Fruit fly (Drosophila melanogaster) whole organism, wandering third instar larva: ENCODE results near the gene CG14960.

Source experiments
- CG32264 ChIP-seq: fragments of 200-800 bp; sonication (Bioruptor generic); optimal IDR thresholded peaks from 2 replicates; lab custom pipeline; 2016; ENCODE audit warnings: missing biosample characterization, missing genetic modification characterization
- CG9705 ChIP-seq: fragments of 200-800 bp; sonication (Bioruptor generic); optimal IDR thresholded peaks from 2 replicates; lab custom pipeline; 2018; ENCODE audit warnings: missing biosample characterization, mild to moderate bottlenecking, missing genetic modification characterization
- Dfd ChIP-seq: fragments of >200 bp; optimal IDR thresholded peaks from 2 replicates; lab custom pipeline; 2017; ENCODE audit warnings: missing biosample characterization, missing genetic modification characterization
- Dif ChIP-seq: fragments of 200-275, 200-300 bp; sonication (Bioruptor generic); optimal IDR thresholded peaks from 2 replicates; lab custom pipeline; 2018; ENCODE audit warnings: missing biosample characterization, missing genetic modification characterization; ENCODE audit not compliant: partially characterized antibody
- GATAd ChIP-seq: sonication (Bioruptor generic); optimal IDR thresholded peaks from 2 replicates; lab custom pipeline; 2016; ENCODE audit warnings: missing biosample characterization, missing genetic modification characterization
- HLH106 ChIP-seq: fragments of 200-800 bp; optimal IDR thresholded peaks from 3 replicates; lab custom pipeline; 2019; ENCODE audit warnings: missing biosample characterization, mild to moderate bottlenecking, missing genetic modification characterization, moderate library complexity
- Hr83 ChIP-seq: fragments of 200-300 bp; sonication (Bioruptor generic); optimal IDR thresholded peaks from 2 replicates; lab custom pipeline; 2016; ENCODE audit warnings: missing biosample characterization, mild to moderate bottlenecking, missing genetic modification characterization, moderate library complexity; ENCODE audit not compliant: poor library complexity, severe bottlenecking
- Jra ChIP-seq: sonication (Bioruptor generic); optimal IDR thresholded peaks from 2 replicates; lab custom pipeline; 2016; ENCODE audit warnings: missing biosample characterization, missing genetic modification characterization
- Mio ChIP-seq: sonication (Bioruptor generic); optimal IDR thresholded peaks from 2 replicates; lab custom pipeline; 2016; ENCODE audit warnings: missing biosample characterization, missing genetic modification characterization
- Myc ChIP-seq: fragments of >200 bp; optimal IDR thresholded peaks from 2 replicates; lab custom pipeline; 2017
- N ChIP-seq: fragments of >200 bp; optimal IDR thresholded peaks from 2 replicates; lab custom pipeline; 2018; ENCODE audit warnings: missing biosample characterization, missing external identifiers, missing genetic modification characterization
- OdsH ChIP-seq: fragments of 200-800 bp; sonication (Bioruptor generic); optimal IDR thresholded peaks from 2 replicates; lab custom pipeline; 2016; ENCODE audit warnings: missing biosample characterization, mild to moderate bottlenecking, missing genetic modification characterization
- Rel ChIP-seq, 2 experiments: fragments of 200-800 bp; sonication (Bioruptor generic) in 1 of 2; optimal IDR thresholded peaks; 2 replicates in 1 of 2; 3 replicates in 1 of 2; lab custom pipeline; 2016 to 2019; ENCODE audit warnings: mild to moderate bottlenecking in 2 of 2, missing biosample characterization in 2 of 2, missing genetic modification characterization in 2 of 2, moderate library complexity in 1 of 2
- Sp1 ChIP-seq: fragments of 200-800 bp; sonication (Bioruptor generic); optimal IDR thresholded peaks from 3 replicates; lab custom pipeline; 2019; ENCODE audit warnings: missing biosample characterization, mild to moderate bottlenecking, missing genetic modification characterization, moderate library complexity
- Vsx2 ChIP-seq: fragments of 200-300, 225-300 bp; sonication (Bioruptor generic); optimal IDR thresholded peaks from 2 replicates; lab custom pipeline; 2018; ENCODE audit warnings: missing biosample characterization, missing genetic modification characterization; ENCODE audit not compliant: partially characterized antibody
- dl ChIP-seq, 2 experiments: fragments of 175-275, 200-275 bp in 1 of 2; fragments of 200-275 bp in 1 of 2; sonication (Bioruptor generic); optimal IDR thresholded peaks; lab custom pipeline; 2018; ENCODE audit warnings: mild to moderate bottlenecking in 2 of 2, missing biosample characterization in 2 of 2, missing genetic modification characterization in 2 of 2, moderate library complexity in 2 of 2; ENCODE audit not compliant: partially characterized antibody in 2 of 2, insufficient read depth in 1 of 2
- dsf ChIP-seq: sonication (Bioruptor generic); optimal IDR thresholded peaks from 2 replicates; lab custom pipeline; 2016; ENCODE audit warnings: missing biosample characterization, missing genetic modification characterization, borderline replicate concordance
- ey ChIP-seq: fragments of 200-800 bp; sonication (Bioruptor generic); optimal IDR thresholded peaks from 2 replicates; lab custom pipeline; 2016; ENCODE audit warnings: missing biosample characterization, missing genetic modification characterization
- foxo ChIP-seq, 2 experiments: fragments of 200-800 bp; sonication (Bioruptor generic); optimal IDR thresholded peaks; 2 replicates in 1 of 2; 3 replicates in 1 of 2; lab custom pipeline; 2016 to 2017; ENCODE audit warnings: missing biosample characterization in 2 of 2, missing genetic modification characterization in 2 of 2
- fru ChIP-seq: fragments of 200-800 bp; sonication (Bioruptor generic); optimal IDR thresholded peaks from 3 replicates; lab custom pipeline; 2016; ENCODE audit warnings: missing biosample characterization, mild to moderate bottlenecking, missing genetic modification characterization
- h ChIP-seq: fragments of 200-800 bp; sonication (Bioruptor generic); optimal IDR thresholded peaks from 3 replicates; lab custom pipeline; 2016; ENCODE audit warnings: missing biosample characterization, mild to moderate bottlenecking, missing genetic modification characterization
- jim ChIP-seq: fragments of 175-275, 200-325 bp; sonication (Bioruptor generic); optimal IDR thresholded peaks from 2 replicates; lab custom pipeline; 2016; ENCODE audit warnings: missing biosample characterization, mild to moderate bottlenecking, missing genetic modification characterization
- lola ChIP-seq: fragments of >200 bp; optimal IDR thresholded peaks from 2 replicates; lab custom pipeline; 2017; ENCODE audit warnings: missing biosample characterization, missing genetic modification characterization
- pan ChIP-seq: fragments of >200 bp; optimal IDR thresholded peaks from 2 replicates; lab custom pipeline; 2017
- psq ChIP-seq: fragments of 200-800 bp; sonication (Bioruptor generic); optimal IDR thresholded peaks from 3 replicates; lab custom pipeline; 2017; ENCODE audit warnings: missing biosample characterization, mild to moderate bottlenecking, missing genetic modification characterization, moderate library complexity
- sage ChIP-seq: fragments of 200-800 bp; sonication (Bioruptor generic); optimal IDR thresholded peaks from 2 replicates; lab custom pipeline; 2016; ENCODE audit warnings: missing biosample characterization, mild to moderate bottlenecking, missing genetic modification characterization
- sv ChIP-seq: fragments of 200-800 bp; sonication (Bioruptor generic); optimal IDR thresholded peaks from 3 replicates; lab custom pipeline; 2016; ENCODE audit warnings: missing biosample characterization, missing genetic modification characterization
- tai ChIP-seq: sonication (Bioruptor generic); optimal IDR thresholded peaks from 2 replicates; lab custom pipeline; 2016; ENCODE audit warnings: missing biosample characterization, missing genetic modification characterization
- usp ChIP-seq: fragments of >200 bp; optimal IDR thresholded peaks from 2 replicates; lab custom pipeline; 2017; ENCODE audit warnings: missing biosample characterization, missing genetic modification characterization
- woc ChIP-seq: sonication (Bioruptor generic); optimal IDR thresholded peaks from 2 replicates; lab custom pipeline; 2016; ENCODE audit warnings: missing biosample characterization, mild to moderate bottlenecking, missing genetic modification characterization

Gene CG14960

dm6 chr3L:3261642-3262041, 9.2 kb upstream of the CG14960 start:
- TF ChIP-seq HLH106 (no peak), sv (no peak), dl (GFP tag; optimal IDR thresholded peaks at IDR 0.05; lab: Kevin White, UChicago; ENCODE audit: insufficient read depth in 1 of 2, partially characterized antibody in 2 of 2) (no peak), Rel (GFP tag; optimal IDR thresholded peaks at IDR 0.05; lab: Kevin White, UChicago) (no peak), Rel (tag; optimal IDR thresholded peaks at IDR 0.05; lab: Kevin White, UChicago) (no peak), Hr83 (GFP tag; lab: Kevin White, UChicago) (no peak), fru (GFP tag; lab: Kevin White, UChicago) (no peak)

- no peak for TF ChIP-seq jim
- TF ChIP-seq dsf (GFP tag; lab: Kevin White, UChicago) = no peak
- TF ChIP-seq Rel (GFP tag; optimal IDR thresholded peaks at IDR 0.05; lab: Kevin White, UChicago) = no peak
- TF ChIP-seq Rel (tag; optimal IDR thresholded peaks at IDR 0.05; lab: Kevin White, UChicago) = no peak
- TF ChIP-seq fru (GFP tag; lab: Kevin White, UChicago) = no peak
- no peak for TF ChIP-seq GATAd (GFP tag; lab: Kevin White, UChicago)
- no peak for TF ChIP-seq Hr83 (GFP tag; lab: Kevin White, UChicago)
- no peak for TF ChIP-seq Dfd
Observed at dm6 chr3L:3266306-3266705, 4.5 kb upstream of the CG14960 start.

DNA sequence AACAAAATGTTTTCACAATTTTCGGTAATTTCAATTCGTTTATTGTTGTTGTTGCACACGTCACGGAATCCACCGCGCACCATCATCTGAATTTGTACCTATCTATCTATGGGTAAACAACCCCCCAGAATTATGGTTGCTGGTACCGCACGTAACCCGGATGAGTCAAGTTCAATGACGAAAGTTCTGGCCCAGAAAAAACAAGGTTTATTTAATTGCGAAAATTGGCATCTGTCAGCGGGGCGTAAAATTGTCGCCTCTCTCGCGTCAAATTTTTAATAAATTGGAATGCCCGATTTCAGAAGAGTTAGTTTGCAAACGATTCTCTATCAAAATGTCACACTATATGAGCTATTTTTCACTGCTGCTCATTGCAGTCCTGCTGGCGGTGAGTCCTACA, 2.7 kb upstream of the CG14960 start, which contains the start of gene CG34265:
TSS of gene CG34265 (plus strand) at position 301 of the 400 bp plus-strand sequence.
- TF ChIP-seq lola (GFP tag; lab: Kevin White, UChicago) (no peak), foxo (GFP tag; optimal IDR thresholded peaks at IDR 0.05; lab: Kevin White, UChicago) (no peak), CG32264 (GFP tag; lab: Kevin White, UChicago) (no peak), Sp1 (GFP tag; lab: Kevin White, UChicago) (no peak), tai (GFP tag; lab: Kevin White, UChicago) (no peak), pan (lab: Kevin White, UChicago) (no peak), GATAd (GFP tag; lab: Kevin White, UChicago) (no peak), usp (GFP tag; lab: Kevin White, UChicago) (no peak), CG9705 (GFP tag; lab: Kevin White, UChicago) (no peak), OdsH (GFP tag; lab: Kevin White, UChicago) (no peak), h (GFP tag; lab: Kevin White, UChicago) (no peak)

dm6 chr3L:3274463-3275177, 3.8 kb downstream of the CG14960 start:
- TF ChIP-seq fru (GFP tag; lab: Kevin White, UChicago) = no peak
- no peak for TF ChIP-seq Rel (GFP tag; optimal IDR thresholded peaks at IDR 0.05; lab: Kevin White, UChicago)
- TF ChIP-seq Rel (tag; optimal IDR thresholded peaks at IDR 0.05; lab: Kevin White, UChicago) = peak; percentile 8
- TF ChIP-seq, all 38 proteins: peak for 1

- no peak for TF ChIP-seq woc (GFP tag; lab: Kevin White, UChicago)
- no peak for TF ChIP-seq Jra
- no peak for TF ChIP-seq sage (GFP tag; lab: Kevin White, UChicago)
- no peak for TF ChIP-seq CG32264 (GFP tag; lab: Kevin White, UChicago)
- TF ChIP-seq OdsH (GFP tag; lab: Kevin White, UChicago) = no peak
- no peak for TF ChIP-seq fru (GFP tag; lab: Kevin White, UChicago)
- TF ChIP-seq Hr83 (GFP tag; lab: Kevin White, UChicago) = no peak
- no peak for TF ChIP-seq psq
- TF ChIP-seq Rel (GFP tag; optimal IDR thresholded peaks at IDR 0.05; lab: Kevin White, UChicago) = no peak
- TF ChIP-seq Rel (tag; optimal IDR thresholded peaks at IDR 0.05; lab: Kevin White, UChicago) = no peak
- no peak for TF ChIP-seq Sp1 (GFP tag; lab: Kevin White, UChicago)
- TF ChIP-seq Mio (GFP tag; lab: Kevin White, UChicago) = no peak
- peak; percentile 73 for TF ChIP-seq Vsx2 (GFP tag; lab: Kevin White, UChicago)
- no peak for TF ChIP-seq Dfd
- TF ChIP-seq ey (GFP tag; lab: Kevin White, UChicago) = no peak
- no peak for TF ChIP-seq foxo (GFP tag; optimal IDR thresholded peaks at IDR 0.05; lab: Kevin White, UChicago)
- TF ChIP-seq h (GFP tag; lab: Kevin White, UChicago) = no peak
- TF ChIP-seq GATAd (GFP tag; lab: Kevin White, UChicago) = no peak
- no peak for TF ChIP-seq HLH106
- no peak for TF ChIP-seq Dif (GFP tag; lab: Kevin White, UChicago)
- peak; percentile 45 for TF ChIP-seq Myc (lab: Kevin White, UChicago)
- peak; percentile 29 for TF ChIP-seq N (GFP tag; lab: Kevin White, UChicago)
Observed at dm6 chr3L:3276930-3277329, 6.1 kb downstream of the CG14960 start.
